Fruit fly (Drosophila melanogaster): ENCODE measurements around the gene Mesh1.
A peak's percentile ranks its signal among the peaks of the same experiment; 100 is the strongest.

The Mesh1 gene

dm6 chr3R:29157418-29158398, 44.6 kb downstream of the Mesh1 start, which contains the start of gene rdog:
TSS of gene rdog (plus strand) at chr3R:29158122.
- no peak for TF ChIP-seq CG13204 (GFP tag; optimal IDR thresholded peaks at IDR 0.05)
- TF ChIP-seq rn (GFP tag; IDR thresholded peaks at IDR 0.05): no peak
- TF ChIP-seq CG32121 (GFP tag; IDR thresholded peaks at IDR 0.05): no peak
- peak; percentile 59 for TF ChIP-seq CG4496 (GFP tag; IDR thresholded peaks at IDR 0.05)
- TF ChIP-seq CG15710 (tag; optimal IDR thresholded peaks at IDR 0.05): peak; percentile 77
- no peak for TF ChIP-seq CG12605 (GFP tag; IDR thresholded peaks at IDR 0.05)
- TF ChIP-seq fd96Ca (GFP tag; IDR thresholded peaks at IDR 0.05): peak; percentile 26; the same call in 1 of the 3 replicates
- TF ChIP-seq D1 (tag; optimal IDR thresholded peaks at IDR 0.05): no peak
- TF ChIP-seq Pif1B (GFP tag; optimal IDR thresholded peaks at IDR 0.05): peak; percentile 60
- TF ChIP-seq CG14655 (GFP tag; optimal IDR thresholded peaks at IDR 0.05): no peak
- peak; percentile 73 for TF ChIP-seq CG9948 (tag; optimal IDR thresholded peaks at IDR 0.05)
- 0 out of 2 replicates have a peak, but pooled peaks have one; percentile 33 for TF ChIP-seq CG10348 (GFP tag; IDR thresholded peaks at IDR 0.05)
- peak; percentile 72 for TF ChIP-seq CG34367 (tag; optimal IDR thresholded peaks at IDR 0.05)
- TF ChIP-seq CG17806 (tag; optimal IDR thresholded peaks at IDR 0.05): peak; percentile 71
- TF ChIP-seq CG8301 (tag; optimal IDR thresholded peaks at IDR 0.05): peak; percentile 78
- TF ChIP-seq Snoo (tag; optimal IDR thresholded peaks at IDR 0.05): peak; percentile 82
- TF ChIP-seq Pif1A (GFP tag; optimal IDR thresholded peaks at IDR 0.05): no peak
- TF ChIP-seq Ets98B (GFP tag; IDR thresholded peaks at IDR 0.05): peak; percentile 40
- TF ChIP-seq CG8159 (tag; optimal IDR thresholded peaks at IDR 0.05): peak; percentile 80
- peak; percentile 18 for TF ChIP-seq gl (tag; optimal IDR thresholded peaks at IDR 0.05)
- TF ChIP-seq EcR (GFP tag; optimal IDR thresholded peaks at IDR 0.05): peak; percentile 41

- TF ChIP-seq CG4496 (GFP tag; IDR thresholded peaks at IDR 0.05) (no peak), Pif1B (GFP tag; optimal IDR thresholded peaks at IDR 0.05) (no peak), CG14655 (GFP tag; optimal IDR thresholded peaks at IDR 0.05) (no peak), Snoo (tag; optimal IDR thresholded peaks at IDR 0.05) (peak; percentile 23), EcR (GFP tag; optimal IDR thresholded peaks at IDR 0.05) (no peak), CG15710 (tag; optimal IDR thresholded peaks at IDR 0.05) (peak; percentile 28), CG8159 (tag; optimal IDR thresholded peaks at IDR 0.05) (peak; percentile 24), Ets98B (GFP tag; IDR thresholded peaks at IDR 0.05) (no peak)
Measured at dm6 chr3R:29153197-29153644, 49.1 kb downstream of the Mesh1 start, which contains the start of the genes Slbp and Rpn2. TSS of gene Slbp (minus strand) at chr3R:29153266. TSS of gene Rpn2 (plus strand) at chr3R:29153524.

All from whole organism, pupa.